Worm (Caenorhabditis elegans): ENCODE measurements around the gene ule-5.

DNA sequence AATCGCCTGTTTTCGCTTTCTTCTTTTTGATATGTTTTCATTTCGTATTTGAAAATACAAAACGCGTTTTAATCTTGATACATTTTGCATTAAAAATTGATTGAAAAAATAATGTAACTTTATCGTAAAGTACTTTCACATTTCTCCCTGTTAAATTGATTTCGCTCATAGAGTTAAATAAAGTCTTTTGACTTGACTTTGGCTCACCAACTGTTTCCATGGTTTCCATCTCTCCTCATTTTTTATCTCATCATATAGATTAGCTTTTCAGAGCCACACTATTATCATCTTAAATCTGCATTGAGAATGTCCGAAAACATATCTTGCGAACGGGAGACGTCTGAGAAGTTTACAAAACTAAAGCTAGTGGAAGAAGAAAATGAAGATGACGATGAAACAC lies 19.6 kb upstream of the ule-5 start, which contains the start of gene F54F7.10:
- TF ChIP-seq lsy-12 (tag; optimal IDR thresholded peaks at IDR 0.05): no peak
- no peak for TF ChIP-seq eor-1 (tag; optimal IDR thresholded peaks at IDR 0.05)
- no peak for TF ChIP-seq nhr-77 (tag; optimal IDR thresholded peaks at IDR 0.05)
- no peak for TF ChIP-seq mdl-1 (tag; optimal IDR thresholded peaks at IDR 0.05)
- no peak for TF ChIP-seq elt-1 (tag; optimal IDR thresholded peaks at IDR 0.05)
- no peak for TF ChIP-seq fkh-10 (GFP tag; optimal IDR thresholded peaks at IDR 0.05)
- TF ChIP-seq snpc-4 (tag; optimal IDR thresholded peaks at IDR 0.05): no peak
- no peak for TF ChIP-seq ztf-4 (tag; optimal IDR thresholded peaks at IDR 0.05)
- TF ChIP-seq mml-1 (tag; optimal IDR thresholded peaks at IDR 0.05): no peak

Measured in whole organism, L3 larva.